Fruit fly (Drosophila melanogaster) whole organism, embryonic: ENCODE data around the gene ftz-f1.

Experiments used
- Abd-B ChIP-seq: fragments of 200-800 bp; sonication (Bioruptor generic); optimal IDR thresholded peaks from 2 replicates; lab custom pipeline; 2018; ENCODE audit warnings: missing biosample characterization, mild to moderate bottlenecking, missing genetic modification characterization, moderate library complexity
- Aef1 ChIP-seq: fragments of 200-800 bp; sonication (Bioruptor generic); IDR thresholded peaks from 3 replicates; pipeline ENCODE4 v1.3.6; 2022; ENCODE audit warnings: missing biosample characterization, missing genetic modification characterization
- CG10209 ChIP-seq: fragments of 200-800 bp; sonication (Bioruptor generic); optimal IDR thresholded peaks from 3 replicates; lab custom pipeline; 2017; ENCODE audit warnings: missing biosample characterization, mild to moderate bottlenecking, missing genetic modification characterization, missing genetic modification reagents
- CG10543 ChIP-seq: fragments of 200-800 bp; sonication (Bioruptor generic); optimal IDR thresholded peaks from 3 replicates; lab custom pipeline; 2017; ENCODE audit warnings: missing biosample characterization, mild to moderate bottlenecking, missing genetic modification characterization, moderate library complexity
- CG11093 ChIP-seq: fragments of 200-800 bp; sonication (Bioruptor generic); IDR thresholded peaks from 3 replicates; pipeline ENCODE4 v1.3.6; 2022; ENCODE audit warnings: missing biosample characterization, missing genetic modification characterization
- CG12071 ChIP-seq: fragments of 200-800 bp; sonication (Bioruptor generic); optimal IDR thresholded peaks from 3 replicates; lab custom pipeline; 2018; ENCODE audit warnings: missing biosample characterization, mild to moderate bottlenecking, missing genetic modification characterization
- CG15073 ChIP-seq: fragments of 200-800 bp; sonication (Bioruptor generic); optimal IDR thresholded peaks from 2 replicates; lab custom pipeline; 2016; ENCODE audit warnings: missing biosample characterization, missing genetic modification characterization
- CG1647 ChIP-seq: fragments of 200-800 bp; sonication (Bioruptor generic); optimal IDR thresholded peaks from 3 replicates; lab custom pipeline; 2016; ENCODE audit warnings: missing biosample characterization, missing genetic modification characterization
- CG16779 ChIP-seq: fragments of 200-800 bp; sonication (Bioruptor generic); IDR thresholded peaks from 2 replicates; pipeline ENCODE4 v1.3.6; 2022; ENCODE audit warnings: missing biosample characterization, missing genetic modification characterization
- CG17186 ChIP-seq: fragments of 200-800 bp; sonication (Bioruptor generic); optimal IDR thresholded peaks from 3 replicates; lab custom pipeline; 2017; ENCODE audit warnings: missing biosample characterization, missing genetic modification reagents, missing genetic modification characterization
- CG1832 ChIP-seq: fragments of 200-800 bp; sonication (Bioruptor generic); optimal IDR thresholded peaks from 2 replicates; lab custom pipeline; 2017; ENCODE audit warnings: missing biosample characterization, mild to moderate bottlenecking, missing genetic modification characterization, inconsistent platforms
- CG18476 ChIP-seq: fragments of 200-800 bp; sonication (Bioruptor generic); optimal IDR thresholded peaks from 2 replicates; lab custom pipeline; 2016; ENCODE audit warnings: missing biosample characterization, mild to moderate bottlenecking, missing genetic modification characterization
- CG2712 ChIP-seq: fragments of 200-800 bp; optimal IDR thresholded peaks from 3 replicates; lab custom pipeline; 2019; ENCODE audit warnings: missing biosample characterization, mild to moderate bottlenecking, missing genetic modification characterization, moderate library complexity
- CG3407 ChIP-seq: fragments of 200-800 bp; sonication (Bioruptor generic); optimal IDR thresholded peaks from 2 replicates; lab custom pipeline; 2018; ENCODE audit warnings: missing biosample characterization, mild to moderate bottlenecking, missing genetic modification characterization
- CG34422 ChIP-seq: fragments of 200-800 bp; sonication (Bioruptor generic); IDR thresholded peaks from 3 replicates; pipeline ENCODE4 v1.3.6; 2022; ENCODE audit warnings: missing biosample characterization, missing genetic modification characterization
- CG4617 ChIP-seq: fragments of 200-800 bp; sonication (Bioruptor generic); optimal IDR thresholded peaks from 3 replicates; lab custom pipeline; 2016; ENCODE audit warnings: missing biosample characterization, missing genetic modification characterization, borderline replicate concordance
- CG4707 ChIP-seq: fragments of 200-800 bp; sonication (Bioruptor generic); optimal IDR thresholded peaks from 2 replicates; lab custom pipeline; 2018; ENCODE audit warnings: missing biosample characterization, mild to moderate bottlenecking, missing genetic modification characterization, moderate library complexity
- CG6683 ChIP-seq: fragments of 200-800 bp; sonication (Bioruptor generic); optimal IDR thresholded peaks from 2 replicates; lab custom pipeline; 2017; ENCODE audit warnings: missing biosample characterization, mild to moderate bottlenecking, missing genetic modification characterization, missing genetic modification reagents
- CG8765 ChIP-seq: fragments of 200-800 bp; sonication (Bioruptor generic); IDR thresholded peaks from 2 replicates; pipeline ENCODE4 v1.3.6; 2022; ENCODE audit warnings: missing biosample characterization, missing genetic modification characterization
- CG8924 ChIP-seq: fragments of 200-800 bp; optimal IDR thresholded peaks from 3 replicates; lab custom pipeline; 2019; ENCODE audit warnings: missing biosample characterization, mild to moderate bottlenecking, missing genetic modification characterization, moderate library complexity
- CG9215 ChIP-seq: fragments of 200-800 bp; sonication (Bioruptor generic); IDR thresholded peaks from 2 replicates; pipeline ENCODE4 v1.3.6; 2022; ENCODE audit warnings: missing biosample characterization, missing genetic modification characterization
- D ChIP-seq, 2 experiments: fragments of 200-800 bp in 1 of 2; fragments of >200 bp in 1 of 2; sonication (Bioruptor generic) in 1 of 2; optimal IDR thresholded peaks; 2 replicates in 1 of 2; 3 replicates in 1 of 2; lab custom pipeline; 2017; ENCODE audit warnings: mild to moderate bottlenecking in 1 of 2, missing biosample characterization in 1 of 2, missing genetic modification characterization in 1 of 2, missing genetic modification reagents in 1 of 2
- Drgx ChIP-seq: fragments of 200-800 bp; sonication (Bioruptor generic); IDR thresholded peaks from 2 replicates; pipeline ENCODE4 v1.3.6; 2022; ENCODE audit warnings: missing biosample characterization, missing genetic modification characterization
- Fer1 ChIP-seq: fragments of 200-800 bp; sonication (Bioruptor generic); optimal IDR thresholded peaks from 2 replicates; lab custom pipeline; 2017; ENCODE audit warnings: missing biosample characterization, mild to moderate bottlenecking, missing genetic modification characterization
- Gug ChIP-seq: fragments of 200-800 bp; sonication (Bioruptor generic); IDR thresholded peaks from 4 replicates; pipeline ENCODE4 v1.3.6; 2022; ENCODE audit warnings: missing biosample characterization, missing genetic modification characterization
- HmgD ChIP-seq: fragments of 200-800 bp; sonication (Bioruptor generic); optimal IDR thresholded peaks from 3 replicates; lab custom pipeline; 2016; ENCODE audit warnings: missing biosample characterization, missing genetic modification characterization
- Hmx ChIP-seq: fragments of 200-800 bp; sonication (Bioruptor generic); optimal IDR thresholded peaks from 2 replicates; lab custom pipeline; 2016; ENCODE audit warnings: missing biosample characterization, missing genetic modification characterization
- Hr51 ChIP-seq, 2 experiments: fragments of 200-800 bp; sonication (Bioruptor generic); optimal IDR thresholded peaks; 2 replicates in 1 of 2; 3 replicates in 1 of 2; lab custom pipeline; 2016 to 2018; ENCODE audit warnings: missing biosample characterization in 2 of 2, missing genetic modification characterization in 2 of 2, mild to moderate bottlenecking in 1 of 2, moderate library complexity in 1 of 2
- MBD-R2 ChIP-seq: fragments of 200-800 bp; sonication (Bioruptor generic); IDR thresholded peaks from 2 replicates; pipeline ENCODE4 v1.3.6; 2022; ENCODE audit warnings: missing biosample characterization, missing genetic modification characterization
- NC2β ChIP-seq: fragments of 200-800 bp; sonication (Bioruptor generic); optimal IDR thresholded peaks from 2 replicates; lab custom pipeline; 2016; ENCODE audit warnings: missing biosample characterization, missing genetic modification characterization
- Nf-YA ChIP-seq: fragments of 200-800 bp; sonication (Bioruptor generic); IDR thresholded peaks from 2 replicates; pipeline ENCODE4 v1.3.6; 2022; ENCODE audit warnings: missing biosample characterization, missing genetic modification characterization
- Opbp ChIP-seq: fragments of 200-800 bp; sonication (Bioruptor generic); IDR thresholded peaks from 3 replicates; pipeline ENCODE4 v1.3.6; 2022; ENCODE audit warnings: missing biosample characterization, missing genetic modification characterization; ENCODE audit not compliant: partially characterized antibody
- ac ChIP-seq: fragments of 200-800 bp; sonication (Bioruptor generic); optimal IDR thresholded peaks from 3 replicates; lab custom pipeline; 2017; ENCODE audit warnings: missing biosample characterization, mild to moderate bottlenecking, missing genetic modification characterization
- al ChIP-seq: fragments of 200-800 bp; sonication (Bioruptor generic); IDR thresholded peaks from 2 replicates; pipeline ENCODE4 v1.3.6; 2022; ENCODE audit warnings: missing biosample characterization, missing genetic modification characterization
- caup ChIP-seq: fragments of 200-800 bp; sonication (Bioruptor generic); optimal IDR thresholded peaks from 3 replicates; lab custom pipeline; 2017; ENCODE audit warnings: missing biosample characterization, mild to moderate bottlenecking, missing genetic modification characterization, moderate library complexity; ENCODE audit not compliant: severe bottlenecking
- cwo ChIP-seq: fragments of 200-800 bp; sonication (Bioruptor generic); optimal IDR thresholded peaks from 3 replicates; lab custom pipeline; 2017; ENCODE audit warnings: missing biosample characterization, missing genetic modification characterization, mild to moderate bottlenecking, moderate library complexity, missing genetic modification reagents
- da ChIP-seq: fragments of 200-800 bp; sonication (Bioruptor generic); optimal IDR thresholded peaks from 2 replicates; lab custom pipeline; 2016; ENCODE audit warnings: missing biosample characterization, missing genetic modification characterization
- danr ChIP-seq: fragments of 200-800 bp; sonication (Bioruptor generic); IDR thresholded peaks from 2 replicates; pipeline ENCODE4 v1.3.6; 2022; ENCODE audit warnings: missing biosample characterization, missing genetic modification characterization
- esg ChIP-seq: fragments of 200-800 bp; sonication (Bioruptor generic); conservative IDR thresholded peaks from 2 replicates; pipeline ENCODE4 v1.3.6; 2022; ENCODE audit warnings: missing biosample characterization, missing genetic modification characterization
- ftz-f1 ChIP-seq: fragments of 200-800 bp; sonication (Bioruptor generic); optimal IDR thresholded peaks from 2 replicates; lab custom pipeline; 2016; ENCODE audit warnings: missing biosample characterization, missing genetic modification characterization
- gcm2 ChIP-seq: fragments of 200-800 bp; sonication (Bioruptor generic); optimal IDR thresholded peaks from 2 replicates; lab custom pipeline; 2016; ENCODE audit warnings: missing biosample characterization, missing genetic modification characterization
- gsb-n ChIP-seq: fragments of 200-800 bp; sonication (Bioruptor generic); optimal IDR thresholded peaks from 3 replicates; lab custom pipeline; 2018; ENCODE audit warnings: missing biosample characterization, mild to moderate bottlenecking, missing genetic modification characterization
- ham ChIP-seq: fragments of 200-800 bp; sonication (Bioruptor generic); IDR thresholded peaks from 2 replicates; pipeline ENCODE4 v1.3.6; 2022; ENCODE audit warnings: missing biosample characterization, missing genetic modification characterization
- pfk ChIP-seq: fragments of 200-800 bp; sonication (Bioruptor generic); optimal IDR thresholded peaks from 2 replicates; lab custom pipeline; 2018; ENCODE audit warnings: missing biosample characterization, mild to moderate bottlenecking, missing genetic modification characterization, moderate library complexity
- pho ChIP-seq: fragments of 200-800 bp; sonication (Bioruptor generic); optimal IDR thresholded peaks from 2 replicates; lab custom pipeline; 2016; ENCODE audit warnings: missing biosample characterization, missing genetic modification characterization
- pros ChIP-seq: fragments of 200-800 bp; sonication (Bioruptor generic); optimal IDR thresholded peaks from 3 replicates; lab custom pipeline; 2019; ENCODE audit warnings: missing biosample characterization, mild to moderate bottlenecking, missing genetic modification characterization, moderate library complexity
- scrt ChIP-seq: fragments of 200-800 bp; sonication (Bioruptor generic); optimal IDR thresholded peaks from 2 replicates; lab custom pipeline; 2018; ENCODE audit warnings: missing biosample characterization, mild to moderate bottlenecking, missing genetic modification characterization, moderate library complexity
- tna ChIP-seq: fragments of 200-800 bp; sonication (Bioruptor generic); IDR thresholded peaks from 2 replicates; pipeline ENCODE4 v1.3.6; 2022; ENCODE audit warnings: missing biosample characterization, missing genetic modification characterization; ENCODE audit not compliant: partially characterized antibody
- tup ChIP-seq: fragments of 200-800 bp; sonication (Bioruptor generic); optimal IDR thresholded peaks from 2 replicates; lab custom pipeline; 2016; ENCODE audit warnings: missing biosample characterization, mild to moderate bottlenecking, missing genetic modification characterization, moderate library complexity

The ftz-f1 gene

DNA sequence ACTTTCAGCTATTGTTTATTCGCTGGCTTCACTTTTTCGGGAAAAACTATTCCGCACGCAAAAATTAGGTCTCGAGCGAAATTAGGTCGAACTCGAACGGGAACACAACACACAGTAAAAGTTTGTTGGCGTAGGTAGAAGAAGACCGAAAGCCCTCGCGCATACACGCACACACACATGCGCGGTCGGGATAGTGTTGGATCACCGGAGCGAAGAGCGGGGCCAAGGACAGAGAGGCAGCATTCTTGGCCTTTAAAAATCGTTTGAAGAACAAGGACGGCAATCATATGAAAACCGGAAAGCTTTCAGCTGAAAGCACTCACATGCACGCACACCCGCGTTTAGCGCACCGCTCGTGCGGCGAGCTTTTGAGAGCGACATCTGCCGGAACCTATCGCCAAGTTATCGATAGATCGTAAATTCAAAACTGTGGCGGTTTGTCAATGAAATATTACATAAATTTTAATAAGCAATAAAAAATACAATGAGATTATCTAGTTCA is at the start of gene ftz-f1 (continued):
- peak; percentile 74 for TF ChIP-seq CG10543 (GFP tag; lab: Kevin White, UChicago)
- peak; percentile 23 for TF ChIP-seq CG1647 (GFP tag; lab: Kevin White, UChicago)
- TF ChIP-seq CG17186 (GFP tag; lab: Kevin White, UChicago) = peak; percentile 85
- peak; percentile 86 for TF ChIP-seq Opbp (GFP tag; lab: Robert Waterston, UW)
- peak; percentile 16; the same call in 1 of the 3 replicates for TF ChIP-seq Aef1 (GFP tag; lab: Robert Waterston, UW)
- TF ChIP-seq NC2β (GFP tag; lab: Kevin White, UChicago) = no peak
- no peak for TF ChIP-seq gcm2 (GFP tag; lab: Kevin White, UChicago)
- TF ChIP-seq pfk = peak; percentile 47
- TF ChIP-seq caup (GFP tag; lab: Kevin White, UChicago) = peak; percentile 53
- TF ChIP-seq CG9215 (GFP tag; lab: Robert Waterston, UW) = no peak
- TF ChIP-seq pho (GFP tag; lab: Kevin White, UChicago) = no peak
- TF ChIP-seq CG34422 = peak; percentile 32; the same call in 1 of the 3 replicates
- no peak for TF ChIP-seq CG12071
- no peak for TF ChIP-seq esg (GFP tag; lab: Robert Waterston, UW)
- TF ChIP-seq tup (GFP tag; lab: Kevin White, UChicago) = no peak
- TF ChIP-seq CG4707 (GFP tag; lab: Kevin White, UChicago) = peak; percentile 4
- TF ChIP-seq Hmx (GFP tag; lab: Kevin White, UChicago) = no peak
- no peak for TF ChIP-seq CG4617
- no peak for TF ChIP-seq Nf-YA
- TF ChIP-seq Gug (GFP tag; lab: Robert Waterston, UW) = no peak
- peak; percentile 86 for TF ChIP-seq tna (GFP tag; lab: Robert Waterston, UW)
- 0 out of 2 replicates have a peak, but pooled peaks have one; percentile 16 for TF ChIP-seq MBD-R2 (GFP tag; lab: Robert Waterston, UW)
- TF ChIP-seq CG10209 (GFP tag; lab: Kevin White, UChicago) = no peak
- TF ChIP-seq CG18476 = no peak
- TF ChIP-seq ac (GFP tag; lab: Kevin White, UChicago) = no peak
- TF ChIP-seq danr (GFP tag; lab: Robert Waterston, UW) = no peak
- no peak for TF ChIP-seq CG11093 (GFP tag; lab: Robert Waterston, UW)
- no peak for TF ChIP-seq CG15073 (GFP tag; lab: Kevin White, UChicago)
- peak; percentile 53 for TF ChIP-seq pros (GFP tag; lab: Kevin White, UChicago)
- no peak for TF ChIP-seq al (GFP tag; lab: Robert Waterston, UW)
- peak; percentile 84 for TF ChIP-seq CG1832 (GFP tag; lab: Kevin White, UChicago)
- peak; percentile 100 for TF ChIP-seq ftz-f1 (GFP tag; lab: Kevin White, UChicago)
- no peak for TF ChIP-seq Abd-B
- TF ChIP-seq ham (GFP tag; lab: Robert Waterston, UW) = no peak
- TF ChIP-seq CG2712 (tag; lab: Kevin White, UChicago) = peak; percentile 38
- peak; percentile 48 for TF ChIP-seq HmgD (GFP tag; lab: Kevin White, UChicago)
- peak; percentile 23 for TF ChIP-seq CG6683 (GFP tag; lab: Kevin White, UChicago)
- TF ChIP-seq cwo = peak; percentile 75
- TF ChIP-seq gsb-n = no peak
- TF ChIP-seq Fer1 (GFP tag; lab: Kevin White, UChicago) = peak; percentile 71
- TF ChIP-seq CG8924 (tag; lab: Kevin White, UChicago) = no peak
- no peak for TF ChIP-seq D (optimal IDR thresholded peaks at IDR 0.05; lab: Kevin White, UChicago)
- TF ChIP-seq D (GFP tag; optimal IDR thresholded peaks at IDR 0.05; lab: Kevin White, UChicago) = no peak
- TF ChIP-seq CG3407 = no peak
- TF ChIP-seq Hr51 (GFP tag; optimal IDR thresholded peaks at IDR 0.05; lab: Kevin White, UChicago) = no peak
- TF ChIP-seq da (GFP tag; lab: Kevin White, UChicago) = no peak
- TF ChIP-seq CG16779 = peak; percentile 67
- no peak for TF ChIP-seq CG8765 (GFP tag; lab: Robert Waterston, UW)
- TF ChIP-seq scrt (GFP tag; lab: Kevin White, UChicago) = peak; percentile 25
- peak; percentile 46; the same call in 1 of the 2 replicates for TF ChIP-seq Drgx (GFP tag; lab: Robert Waterston, UW)
